Worm (Caenorhabditis elegans) whole organism, L2 larva: ENCODE measurements around the gene grl-19.

Experiments used
- ama-1 ChIP-seq: fragments of 150-350 bp; optimal IDR thresholded peaks from 2 replicates; lab custom pipeline; 2018; ENCODE audit warnings: inconsistent platforms
- lin-39 ChIP-seq: fragments of 150-350 bp; optimal IDR thresholded peaks from 2 replicates; lab custom pipeline; 2014; ENCODE audit warnings: missing biosample characterization, missing genetic modification reagents, missing genetic modification characterization
- lsy-2 ChIP-seq, 2 experiments: fragments of 150-350 bp in 1 of 2; sonication (generic microtip) in 1 of 2; optimal IDR thresholded peaks; 2 replicates each; lab custom pipeline; 2014 to 2017; ENCODE audit warnings: missing biosample characterization in 2 of 2, missing genetic modification characterization in 2 of 2
- mdl-1 ChIP-seq, 2 experiments: fragments of 150-350 bp in 1 of 2; sonication (generic microtip) in 1 of 2; optimal IDR thresholded peaks; 2 replicates each; lab custom pipeline; 2017; ENCODE audit warnings: missing biosample characterization in 2 of 2, missing genetic modification characterization in 2 of 2
- nhr-11 ChIP-seq: fragments of 150-350 bp; optimal IDR thresholded peaks from 2 replicates; lab custom pipeline; 2014; ENCODE audit warnings: missing biosample characterization, missing genetic modification characterization
- nhr-77 ChIP-seq: fragments of 150-350 bp; optimal IDR thresholded peaks from 2 replicates; lab custom pipeline; 2014; ENCODE audit warnings: missing biosample characterization, missing genetic modification characterization
- sma-9 ChIP-seq, 2 experiments: fragments of 150-350 bp in 1 of 2; sonication (generic microtip) in 1 of 2; optimal IDR thresholded peaks; 2 replicates each; lab custom pipeline; 2014 to 2016; ENCODE audit warnings: missing genetic modification characterization in 2 of 2, mild to moderate bottlenecking in 1 of 2, missing biosample characterization in 1 of 2, missing compliant biosample characterization in 1 of 2, missing genetic modification reagents in 1 of 2, moderate library complexity in 1 of 2
- unc-62 ChIP-seq: fragments of 150-350 bp; optimal IDR thresholded peaks from 2 replicates; lab custom pipeline; 2014; ENCODE audit warnings: missing biosample characterization, missing genetic modification reagents, missing genetic modification characterization

ce11 chrIV:255379-255857 lies 3.1 kb upstream of the grl-19 start, which contains the start of gene rcat-1:
- no peak for TF ChIP-seq ama-1 (lab: Kevin White, UChicago)
- TF ChIP-seq sma-9 (GFP tag; optimal IDR thresholded peaks at IDR 0.05; lab: Kevin White, UChicago): peak; percentile 64
- no peak for TF ChIP-seq sma-9 (tag; optimal IDR thresholded peaks at IDR 0.05; lab: Kevin White, UChicago)
- no peak for TF ChIP-seq nhr-77 (tag; lab: Kevin White, UChicago)
- TF ChIP-seq lin-39: no peak
- TF ChIP-seq lsy-2 (tag; optimal IDR thresholded peaks at IDR 0.05; lab: Kevin White, UChicago): peak; percentile 52 to 91
- no peak for TF ChIP-seq unc-62 (GFP tag; lab: Kevin White, UChicago)
- TF ChIP-seq mdl-1 (tag; optimal IDR thresholded peaks at IDR 0.05; lab: Kevin White, UChicago): peak in 1 of 2 experiments; percentile 17
- TF ChIP-seq nhr-11 (tag; lab: Kevin White, UChicago): no peak
